Worm (Caenorhabditis elegans): ENCODE results near the gene vha-8.
"Not testable (repeated sequence)": the region's sequence is repeated elsewhere in the genome, so short reads cannot be mapped to it uniquely, and the experiment has no call there.

vha-8 gene

ce11 chrIV:6821709-6822108, 30.8 kb downstream of the vha-8 start:
- TF ChIP-seq zip-2 (tag; optimal IDR thresholded peaks at IDR 0.05) (no peak), unc-62 (GFP tag; optimal IDR thresholded peaks at IDR 0.05 in 1 of 2) (peak in 1 of 2 experiments; percentile 98), unc-62 (tag; optimal IDR thresholded peaks at IDR 0.05) (no peak)

ce11 chrIV:6822406-6822805, 31.5 kb downstream of the vha-8 start, which contains the start of gene C17H12.6:
TSS of gene C17H12.6 (minus strand) at chrIV:6822506.
- no peak for TF ChIP-seq F10B5.3 (tag; optimal IDR thresholded peaks at IDR 0.05)
- no peak for TF ChIP-seq nhr-42 (GFP tag; IDR thresholded peaks at IDR 0.05)
- TF ChIP-seq nhr-11 (tag; optimal IDR thresholded peaks at IDR 0.05) = no peak
- no peak for TF ChIP-seq dmd-6 (GFP tag; IDR thresholded peaks at IDR 0.05)

- no peak for TF ChIP-seq dmd-8 (GFP tag; IDR thresholded peaks at IDR 0.05)
- no peak for TF ChIP-seq tra-1 (GFP tag; IDR thresholded peaks at IDR 0.05)
- peak; percentile 19 for TF ChIP-seq pqm-1 (tag; optimal IDR thresholded peaks at IDR 0.05)
- TF ChIP-seq aha-1 (tag) = peak; percentile 38
- TF ChIP-seq ces-1 (GFP tag; optimal IDR thresholded peaks at IDR 0.05) = no peak
- no peak for TF ChIP-seq fkh-10 (GFP tag; optimal IDR thresholded peaks at IDR 0.05)
- TF ChIP-seq T20F7.1 (GFP tag; optimal IDR thresholded peaks at IDR 0.05) = no peak
- no peak for TF ChIP-seq fos-1 (tag; optimal IDR thresholded peaks at IDR 0.05)
- TF ChIP-seq daf-16 (GFP tag; optimal IDR thresholded peaks at IDR 0.05) = no peak
- peak; percentile 37 for TF ChIP-seq daf-16 (tag; optimal IDR thresholded peaks at IDR 0.05)
- TF ChIP-seq tag-97 (GFP tag; IDR thresholded peaks at IDR 0.05) = no peak
- no peak for TF ChIP-seq snpc-4 (tag; optimal IDR thresholded peaks at IDR 0.05)
- no peak for TF ChIP-seq spr-3 (GFP tag; optimal IDR thresholded peaks at IDR 0.05)
- TF ChIP-seq Y75B8A.6 (GFP tag; IDR thresholded peaks at IDR 0.05) = no peak
- TF ChIP-seq lin-15B (tag; optimal IDR thresholded peaks at IDR 0.05) = no peak
- peak; percentile 4 for TF ChIP-seq dve-1 (tag; optimal IDR thresholded peaks at IDR 0.05; ENCODE audit: insufficient read depth)
- TF ChIP-seq nhr-42 (GFP tag; IDR thresholded peaks at IDR 0.05) = no peak
- TF ChIP-seq dmd-6 (GFP tag; IDR thresholded peaks at IDR 0.05) = peak; percentile 59; the same call in 1 of the 2 replicates
- no peak for TF ChIP-seq pha-4 (GFP tag; IDR thresholded peaks at IDR 0.05)
- no peak for TF ChIP-seq pha-4 (tag; optimal IDR thresholded peaks at IDR 0.05)
Measured at ce11 chrIV:6824622-6825021, 33.7 kb downstream of the vha-8 start, which contains the start of gene H20E11.3. TSS of gene H20E11.3 (plus strand) at chrIV:6824816.

DNA sequence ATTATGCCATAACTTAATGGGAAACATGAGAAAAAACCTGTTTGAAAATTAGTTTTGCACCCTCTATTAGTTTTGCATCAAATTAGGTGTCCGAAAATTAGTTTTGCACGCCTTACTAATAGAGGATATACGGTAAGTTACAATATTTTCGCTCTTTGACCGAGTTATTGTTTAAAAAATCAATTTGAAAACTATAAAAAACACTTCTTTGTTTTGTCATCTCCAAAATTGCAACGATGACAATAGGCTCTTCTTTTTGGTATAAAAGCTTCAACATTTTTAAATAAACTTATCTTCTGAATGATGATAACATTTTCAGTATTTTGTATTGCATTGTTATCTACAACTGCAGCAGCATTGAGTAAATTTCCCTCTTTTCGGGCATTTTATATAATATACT, 36.6 kb downstream of the vha-8 start, which contains the start of gene H20E11.2:
TSS of gene H20E11.2 (plus strand) at position 301 of the 400 bp plus-strand sequence.
- not testable (repeated sequence) for TF ChIP-seq nhr-6 (tag; optimal IDR thresholded peaks at IDR 0.05); nhr-111 (GFP tag; optimal IDR thresholded peaks at IDR 0.05); pqm-1 (tag; optimal IDR thresholded peaks at IDR 0.05)

ce11 chrIV:6829902-6830301, 39.0 kb downstream of the vha-8 start, which contains the start of gene H20E11.1:
TSS of gene H20E11.1 (plus strand) at chrIV:6830145.
- TF ChIP-seq ama-1 (optimal IDR thresholded peaks at IDR 0.05) (no peak), unc-62 (GFP tag; optimal IDR thresholded peaks at IDR 0.05 in 1 of 2) (peak in 1 of 2 experiments; percentile 70), unc-62 (tag; optimal IDR thresholded peaks at IDR 0.05) (no peak), daf-8 (GFP tag; IDR thresholded peaks at IDR 0.05) (no peak), dve-1 (tag; optimal IDR thresholded peaks at IDR 0.05; ENCODE audit: insufficient read depth) (peak; percentile 23), lin-1 (GFP tag; IDR thresholded peaks at IDR 0.05) (no peak), dmd-6 (GFP tag; IDR thresholded peaks at IDR 0.05) (0 out of 2 replicates have a peak, but pooled peaks have one; percentile 18), pqm-1 (tag; optimal IDR thresholded peaks at IDR 0.05) (peak; percentile 67), php-3 (GFP tag; IDR thresholded peaks at IDR 0.05) (peak; percentile 81; the same call in 1 of the 2 replicates), jun-1 (tag; optimal IDR thresholded peaks at IDR 0.05) (no peak), nhr-28 (tag; optimal IDR thresholded peaks at IDR 0.05) (peak; percentile 36), daf-16 (GFP tag; optimal IDR thresholded peaks at IDR 0.05) (no peak), daf-16 (tag; optimal IDR thresholded peaks at IDR 0.05) (peak; percentile 30), lsy-2 (tag; optimal IDR thresholded peaks at IDR 0.05) (no peak)

Measured in whole organism, L4 larva.